Fruit fly (Drosophila melanogaster) whole organism, embryonic: ENCODE measurements around the gene CG13409.

ENCODE experiments used
- ATbp ChIP-seq: fragments of 200-800 bp; sonication (Bioruptor generic); optimal IDR thresholded peaks from 2 replicates; lab custom pipeline; 2017; ENCODE audit warnings: missing biosample characterization, mild to moderate bottlenecking, missing genetic modification characterization, missing genetic modification reagents
- Antp ChIP-seq: fragments of 200-800 bp; sonication (Bioruptor generic); optimal IDR thresholded peaks from 3 replicates; lab custom pipeline; 2016; ENCODE audit warnings: missing biosample characterization, missing genetic modification characterization
- BEAF-32 ChIP-seq: fragments of 200-800 bp; sonication (Bioruptor generic); optimal IDR thresholded peaks from 3 replicates; lab custom pipeline; 2017; ENCODE audit warnings: missing biosample characterization, missing genetic modification characterization, mild to moderate bottlenecking, moderate library complexity, missing genetic modification reagents
- Blimp-1 ChIP-seq: fragments of 200-800 bp; sonication (Bioruptor generic); optimal IDR thresholded peaks from 3 replicates; lab custom pipeline; 2018; ENCODE audit warnings: missing biosample characterization, missing genetic modification characterization, mild to moderate bottlenecking, moderate library complexity, missing genetic modification reagents
- CG10267 ChIP-seq: fragments of 200-800 bp; sonication (Bioruptor generic); optimal IDR thresholded peaks from 2 replicates; lab custom pipeline; 2018; ENCODE audit warnings: missing biosample characterization, mild to moderate bottlenecking, missing genetic modification characterization, moderate library complexity
- CG10431 ChIP-seq: fragments of 200-800 bp; sonication (Bioruptor generic); optimal IDR thresholded peaks from 3 replicates; lab custom pipeline; 2018; ENCODE audit warnings: missing biosample characterization, mild to moderate bottlenecking, missing genetic modification characterization
- CG10654 ChIP-seq: fragments of 200-800 bp; sonication (Bioruptor generic); optimal IDR thresholded peaks from 2 replicates; lab custom pipeline; 2016; ENCODE audit warnings: missing biosample characterization, missing genetic modification characterization
- CG11398 ChIP-seq: fragments of 200-800 bp; sonication (Bioruptor generic); optimal IDR thresholded peaks from 2 replicates; lab custom pipeline; 2016; ENCODE audit warnings: missing biosample characterization, missing genetic modification characterization
- CG12744 ChIP-seq: fragments of 200-800 bp; sonication (Bioruptor generic); optimal IDR thresholded peaks from 2 replicates; lab custom pipeline; 2016; ENCODE audit warnings: missing biosample characterization, missing genetic modification characterization
- CG13894 ChIP-seq: fragments of 200-800 bp; sonication (Bioruptor generic); optimal IDR thresholded peaks from 3 replicates; lab custom pipeline; 2018; ENCODE audit warnings: missing biosample characterization, mild to moderate bottlenecking, missing genetic modification characterization, moderate library complexity
- CG14965 ChIP-seq: fragments of 200-800 bp; sonication (Bioruptor generic); optimal IDR thresholded peaks from 2 replicates; lab custom pipeline; 2016; ENCODE audit warnings: missing biosample characterization, missing genetic modification characterization, borderline replicate concordance
- CG15601 ChIP-seq: fragments of 200-800 bp; sonication (Bioruptor generic); optimal IDR thresholded peaks from 3 replicates; lab custom pipeline; 2019; ENCODE audit warnings: missing biosample characterization, mild to moderate bottlenecking, missing genetic modification characterization, moderate library complexity
- CG16815 ChIP-seq: fragments of 200-800 bp; sonication (Bioruptor generic); optimal IDR thresholded peaks from 3 replicates; lab custom pipeline; 2017; ENCODE audit warnings: missing biosample characterization, mild to moderate bottlenecking, missing genetic modification characterization
- CG2202 ChIP-seq: fragments of 200-800 bp; sonication (Bioruptor generic); optimal IDR thresholded peaks from 2 replicates; lab custom pipeline; 2018; ENCODE audit warnings: missing biosample characterization, mild to moderate bottlenecking, missing genetic modification characterization
- CG2712 ChIP-seq: fragments of 200-800 bp; optimal IDR thresholded peaks from 3 replicates; lab custom pipeline; 2019; ENCODE audit warnings: missing biosample characterization, mild to moderate bottlenecking, missing genetic modification characterization, moderate library complexity
- CG2875 ChIP-seq: fragments of 200-800 bp; sonication (Bioruptor generic); optimal IDR thresholded peaks from 2 replicates; lab custom pipeline; 2017; ENCODE audit warnings: missing biosample characterization, mild to moderate bottlenecking, missing genetic modification characterization, missing genetic modification reagents
- CG33557 ChIP-seq: fragments of 200-800 bp; sonication (Bioruptor generic); optimal IDR thresholded peaks from 2 replicates; lab custom pipeline; 2019; ENCODE audit warnings: missing biosample characterization, mild to moderate bottlenecking, missing genetic modification characterization, moderate library complexity
- CG4282 ChIP-seq: fragments of 200-800 bp; sonication (Bioruptor generic); optimal IDR thresholded peaks from 2 replicates; lab custom pipeline; 2016; ENCODE audit warnings: missing biosample characterization, missing genetic modification characterization
- CG4820 ChIP-seq: fragments of 200-800 bp; sonication (Bioruptor generic); optimal IDR thresholded peaks from 3 replicates; lab custom pipeline; 2016; ENCODE audit warnings: missing biosample characterization, missing genetic modification characterization
- CG6272 ChIP-seq: fragments of 200-800 bp; sonication (Bioruptor generic); IDR thresholded peaks from 2 replicates; pipeline ENCODE4 v1.3.6; 2022; ENCODE audit warnings: missing biosample characterization, missing genetic modification characterization
- CG7786 ChIP-seq: fragments of 200-800 bp; sonication (Bioruptor generic); optimal IDR thresholded peaks from 2 replicates; lab custom pipeline; 2016; ENCODE audit warnings: missing biosample characterization, missing genetic modification characterization
- CG9437 ChIP-seq: fragments of 200-800 bp; sonication (Bioruptor generic); optimal IDR thresholded peaks from 2 replicates; lab custom pipeline; 2018; ENCODE audit warnings: missing biosample characterization, mild to moderate bottlenecking, missing genetic modification characterization
- CTCF ChIP-seq: fragments of 200-800 bp; sonication (Bioruptor generic); optimal IDR thresholded peaks from 2 replicates; lab custom pipeline; 2017; ENCODE audit warnings: missing biosample characterization, mild to moderate bottlenecking, missing genetic modification characterization, moderate library complexity
- HLHmδ ChIP-seq: fragments of 200-800 bp; sonication (Bioruptor generic); optimal IDR thresholded peaks from 2 replicates; lab custom pipeline; 2018; ENCODE audit warnings: missing biosample characterization, mild to moderate bottlenecking, missing genetic modification characterization, moderate library complexity
- Hr78 ChIP-seq, 2 experiments: fragments of 200-800 bp in 1 of 2; fragments of >200 bp in 1 of 2; sonication (Bioruptor generic) in 1 of 2; optimal IDR thresholded peaks; 2 replicates each; lab custom pipeline; 2017 to 2019; ENCODE audit warnings: missing biosample characterization in 2 of 2, missing genetic modification characterization in 2 of 2, mild to moderate bottlenecking in 1 of 2, moderate library complexity in 1 of 2
- MESR4 ChIP-seq: fragments of 200-800 bp; sonication (Bioruptor generic); optimal IDR thresholded peaks from 2 replicates; lab custom pipeline; 2018; ENCODE audit warnings: missing biosample characterization, mild to moderate bottlenecking, missing genetic modification characterization, moderate library complexity
- Nf-YA ChIP-seq: fragments of 200-800 bp; sonication (Bioruptor generic); IDR thresholded peaks from 2 replicates; pipeline ENCODE4 v1.3.6; 2022; ENCODE audit warnings: missing biosample characterization, missing genetic modification characterization
- PHDP ChIP-seq: fragments of 200-800 bp; sonication (Bioruptor generic); optimal IDR thresholded peaks from 3 replicates; lab custom pipeline; 2018; ENCODE audit warnings: missing biosample characterization, mild to moderate bottlenecking, missing genetic modification characterization, moderate library complexity
- Pdp1 ChIP-seq, 2 experiments: fragments of 200-800 bp; sonication (Bioruptor generic); optimal IDR thresholded peaks; 3 replicates each; lab custom pipeline; 2016; ENCODE audit warnings: missing biosample characterization in 2 of 2, missing genetic modification characterization in 2 of 2, mild to moderate bottlenecking in 1 of 2, moderate library complexity in 1 of 2
- Rfx ChIP-seq: fragments of 200-800 bp; sonication (Bioruptor generic); IDR thresholded peaks from 2 replicates; pipeline ENCODE4 v1.3.6; 2022; ENCODE audit warnings: missing biosample characterization, missing genetic modification characterization
- Taf1 ChIP-seq: fragments of 200-800 bp; sonication (Bioruptor generic); IDR thresholded peaks from 2 replicates; pipeline ENCODE4 v1.3.6; 2022; ENCODE audit warnings: missing biosample characterization, missing genetic modification characterization
- Vsx1 ChIP-seq: fragments of 200-800 bp; sonication (Bioruptor generic); optimal IDR thresholded peaks from 2 replicates; lab custom pipeline; 2017; ENCODE audit warnings: missing biosample characterization, mild to moderate bottlenecking, missing genetic modification characterization, missing genetic modification reagents
- ac ChIP-seq: fragments of 200-800 bp; sonication (Bioruptor generic); optimal IDR thresholded peaks from 3 replicates; lab custom pipeline; 2017; ENCODE audit warnings: missing biosample characterization, mild to moderate bottlenecking, missing genetic modification characterization
- ash1 ChIP-seq: fragments of 200-800 bp; sonication (Bioruptor generic); optimal IDR thresholded peaks from 2 replicates; lab custom pipeline; 2018; ENCODE audit warnings: missing biosample characterization, mild to moderate bottlenecking, missing genetic modification characterization
- exex ChIP-seq: fragments of 200-800 bp; sonication (Bioruptor generic); optimal IDR thresholded peaks from 4 replicates; lab custom pipeline; 2018; ENCODE audit warnings: missing biosample characterization, mild to moderate bottlenecking, missing genetic modification characterization, moderate library complexity
- gt ChIP-seq: fragments of 200-800 bp; sonication (Bioruptor generic); IDR thresholded peaks from 2 replicates; pipeline ENCODE4 v1.3.6; 2022; ENCODE audit warnings: missing biosample characterization, missing genetic modification characterization
- hbn ChIP-seq: fragments of 200-800 bp; sonication (Bioruptor generic); IDR thresholded peaks from 2 replicates; pipeline ENCODE4 v1.3.6; 2022; ENCODE audit warnings: missing biosample characterization, missing genetic modification characterization; ENCODE audit not compliant: partially characterized antibody
- insv ChIP-seq, 2 experiments: fragments of 200-800 bp; sonication (Bioruptor generic); optimal IDR thresholded peaks; 3 replicates each; lab custom pipeline; 2016 to 2018; ENCODE audit warnings: missing biosample characterization in 2 of 2, missing genetic modification characterization in 2 of 2
- ken ChIP-seq: fragments of 200-800 bp; sonication (Bioruptor generic); IDR thresholded peaks from 3 replicates; pipeline ENCODE4 v1.3.6; 2022; ENCODE audit warnings: missing biosample characterization, missing genetic modification characterization
- lmd ChIP-seq: fragments of 200-800 bp; sonication (Bioruptor generic); IDR thresholded peaks from 2 replicates; pipeline ENCODE4 v1.3.6; 2022; ENCODE audit warnings: missing biosample characterization, missing genetic modification characterization
- p53 ChIP-seq: fragments of 200-800 bp; sonication (Bioruptor generic); optimal IDR thresholded peaks from 2 replicates; lab custom pipeline; 2016; ENCODE audit warnings: missing biosample characterization, missing genetic modification characterization
- repo ChIP-seq: fragments of 200-800 bp; sonication (Bioruptor generic); optimal IDR thresholded peaks from 2 replicates; lab custom pipeline; 2016; ENCODE audit warnings: missing biosample characterization, missing genetic modification characterization
- slp2 ChIP-seq: fragments of 200-800 bp; sonication (Bioruptor generic); optimal IDR thresholded peaks from 2 replicates; lab custom pipeline; 2016; ENCODE audit warnings: missing biosample characterization, missing genetic modification characterization
- sob ChIP-seq: fragments of 200-800 bp; sonication (Bioruptor generic); IDR thresholded peaks from 2 replicates; pipeline ENCODE4 v1.3.6; 2022; ENCODE audit warnings: missing biosample characterization, missing genetic modification characterization
- sqz ChIP-seq: fragments of 200-800 bp; sonication (Bioruptor generic); optimal IDR thresholded peaks from 3 replicates; lab custom pipeline; 2018; ENCODE audit warnings: missing biosample characterization, mild to moderate bottlenecking, missing genetic modification characterization
- ssp ChIP-seq: fragments of 200-800 bp; sonication (Bioruptor generic); IDR thresholded peaks from 2 replicates; pipeline ENCODE4 v1.3.6; 2022; ENCODE audit warnings: missing biosample characterization, missing genetic modification characterization
- stc ChIP-seq: fragments of 200-800 bp; sonication (Bioruptor generic); IDR thresholded peaks from 2 replicates; pipeline ENCODE4 v1.3.6; 2022; ENCODE audit warnings: missing biosample characterization, missing genetic modification characterization
- toy ChIP-seq: fragments of 200-800 bp; sonication (Bioruptor generic); IDR thresholded peaks from 2 replicates; pipeline ENCODE4 v1.3.6; 2022; ENCODE audit warnings: missing biosample characterization, missing genetic modification characterization
- trem ChIP-seq: fragments of 200-800 bp; optimal IDR thresholded peaks from 3 replicates; lab custom pipeline; 2019; ENCODE audit warnings: missing biosample characterization, mild to moderate bottlenecking, missing genetic modification characterization, moderate library complexity
- vfl ChIP-seq: fragments of 200-800 bp; sonication (Bioruptor generic); optimal IDR thresholded peaks from 2 replicates; lab custom pipeline; 2016; ENCODE audit warnings: missing biosample characterization, missing genetic modification characterization
- vvl ChIP-seq: fragments of 200-800 bp; sonication (Bioruptor generic); IDR thresholded peaks from 2 replicates; pipeline ENCODE4 v1.3.6; 2022; ENCODE audit warnings: missing biosample characterization, missing genetic modification characterization
- yki ChIP-seq: fragments of >200 bp; optimal IDR thresholded peaks from 3 replicates; lab custom pipeline; 2018

The CG13409 gene

DNA sequence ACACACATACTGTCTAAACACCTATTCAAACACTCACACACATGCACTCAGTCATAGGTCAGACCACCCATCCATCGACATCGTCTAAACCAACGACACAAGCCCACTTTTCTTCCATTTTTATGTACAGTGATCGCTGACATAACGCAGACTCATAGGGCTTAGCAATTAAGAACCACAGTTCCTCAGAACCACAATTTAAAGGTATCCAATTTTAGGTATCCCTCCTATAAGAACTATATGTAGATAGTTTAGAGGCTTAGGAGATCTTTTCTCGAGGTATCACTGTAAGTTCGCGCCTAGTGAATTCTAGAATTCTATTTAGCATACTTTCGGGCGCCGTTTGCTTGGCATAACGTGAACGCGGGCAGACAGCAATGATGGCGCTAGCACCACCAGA, 38.8 kb downstream of the CG13409 start (continued):
- TF ChIP-seq gt (GFP tag; lab: Robert Waterston, UW) (no peak), sqz (GFP tag; lab: Kevin White, UChicago) (no peak), CG13894 (tag; lab: Kevin White, UChicago) (no peak), vfl (GFP tag; lab: Kevin White, UChicago) (no peak), CG33557 (GFP tag; lab: Kevin White, UChicago) (no peak), ac (GFP tag; lab: Kevin White, UChicago) (no peak), stc (GFP tag; lab: Robert Waterston, UW) (no peak), CG7786 (GFP tag; lab: Kevin White, UChicago) (peak; percentile 55), Antp (GFP tag; lab: Kevin White, UChicago) (no peak), CG12744 (GFP tag; lab: Kevin White, UChicago) (no peak), CG10431 (GFP tag; lab: Kevin White, UChicago) (no peak), CG6272 (no peak), BEAF-32 (GFP tag; lab: Kevin White, UChicago) (no peak), CG4282 (no peak), CG2712 (no peak), CG4820 (peak; percentile 9), ATbp (no peak), Rfx (GFP tag; lab: Robert Waterston, UW) (peak; percentile 61; the same call in 1 of the 2 replicates), Nf-YA (GFP tag; lab: Robert Waterston, UW) (peak; percentile 39; the same call in 1 of the 2 replicates), lmd (GFP tag; lab: Robert Waterston, UW) (peak; percentile 70), Hr78 (GFP tag; optimal IDR thresholded peaks at IDR 0.05; lab: Kevin White, UChicago) (no peak), p53 (GFP tag; lab: Kevin White, UChicago) (no peak), trem (tag; lab: Kevin White, UChicago) (no peak), PHDP (tag; lab: Kevin White, UChicago) (no peak), CG16815 (GFP tag; lab: Kevin White, UChicago) (peak; percentile 50), hbn (no peak), yki (no peak), CG2875 (GFP tag; lab: Kevin White, UChicago) (no peak), CG11398 (GFP tag; lab: Kevin White, UChicago) (no peak), Blimp-1 (no peak), CG14965 (GFP tag; lab: Kevin White, UChicago) (no peak), CG2202 (tag; lab: Kevin White, UChicago) (no peak), CTCF (GFP tag; lab: Kevin White, UChicago) (no peak), repo (no peak), CG15601 (tag; lab: Kevin White, UChicago) (no peak), ssp (GFP tag; lab: Robert Waterston, UW) (0 out of 2 replicates have a peak, but pooled peaks have one; percentile 39), insv (GFP tag; optimal IDR thresholded peaks at IDR 0.05; lab: Kevin White, UChicago) (no peak), Pdp1 (GFP tag; optimal IDR thresholded peaks at IDR 0.05; lab: Kevin White, UChicago) (no peak), sob (GFP tag; lab: Robert Waterston, UW) (no peak), CG10267 (no peak), CG9437 (no peak), MESR4 (GFP tag; lab: Kevin White, UChicago) (no peak), exex (tag; lab: Kevin White, UChicago) (no peak), HLHmδ (no peak), toy (GFP tag; lab: Robert Waterston, UW) (no peak), ken (GFP tag; lab: Robert Waterston, UW) (peak; percentile 43; the same call in 1 of the 3 replicates), slp2 (no peak), ash1 (GFP tag; lab: Kevin White, UChicago) (no peak), CG10654 (GFP tag; lab: Kevin White, UChicago) (peak; percentile 27), Taf1 (no peak), vvl (GFP tag; lab: Robert Waterston, UW) (no peak; the same call in 1 of the 2 replicates), Vsx1 (GFP tag; lab: Kevin White, UChicago) (no peak)
